Worm (Caenorhabditis elegans): ENCODE measurements around the gene D2024.18.

DNA sequence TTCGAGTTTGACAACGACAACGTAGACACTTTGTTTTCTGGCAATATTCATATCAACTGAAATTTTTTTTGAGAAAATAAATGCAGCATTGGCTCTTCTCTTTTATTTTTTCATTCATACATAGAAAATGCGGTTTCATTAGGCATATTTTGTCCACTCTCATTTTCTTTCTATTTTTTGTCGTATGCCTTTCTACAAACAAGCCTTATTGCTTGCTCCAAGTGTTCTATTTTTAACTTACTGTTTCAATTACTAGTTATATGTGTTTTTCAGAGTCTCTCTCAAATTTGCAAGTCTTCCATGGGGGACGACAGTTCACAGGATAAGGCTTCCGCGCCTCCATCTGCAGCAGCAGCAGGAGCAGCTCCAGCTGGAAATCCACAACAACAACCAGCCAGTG is 44.3 kb upstream of the D2024.18 start, which contains the start of gene kcc-1:
- TF ChIP-seq K02D7.2 (tag; optimal IDR thresholded peaks at IDR 0.05) (no peak), ama-1 (optimal IDR thresholded peaks at IDR 0.05) (no peak), hlh-30 (tag; optimal IDR thresholded peaks at IDR 0.05; ENCODE audit: insufficient read depth) (no peak), ets-4 (tag; optimal IDR thresholded peaks at IDR 0.05) (no peak), F13H6.1 (tag; optimal IDR thresholded peaks at IDR 0.05) (no peak), pqm-1 (tag; optimal IDR thresholded peaks at IDR 0.05) (no peak), nfya-1 (tag; optimal IDR thresholded peaks at IDR 0.05) (no peak), unc-55 (GFP tag; optimal IDR thresholded peaks at IDR 0.05) (no peak), ttx-3 (tag; optimal IDR thresholded peaks at IDR 0.05) (no peak), pha-4 (tag; optimal IDR thresholded peaks at IDR 0.05) (no peak), zip-5 (tag; optimal IDR thresholded peaks at IDR 0.05) (no peak), pag-3 (tag; optimal IDR thresholded peaks at IDR 0.05; ENCODE audit: borderline replicate concordance) (no peak)

Data from whole organism, late embryonic.